Fruit fly (Drosophila melanogaster): ENCODE results near the gene CG34452.

The CG34452 gene

dm6 chr3L:15678284-15678683 lies 9.4 kb downstream of the CG34452 start (continued):
- TF ChIP-seq Rfx (GFP tag; IDR thresholded peaks at IDR 0.05) (no peak), tna (GFP tag; IDR thresholded peaks at IDR 0.05; ENCODE audit: partially characterized antibody) (0 out of 2 replicates have a peak, but pooled peaks have one; percentile 14), Deaf1 (tag; optimal IDR thresholded peaks at IDR 0.05) (no peak), CG1233 (GFP tag; optimal IDR thresholded peaks at IDR 0.05) (no peak), shn (GFP tag; optimal IDR thresholded peaks at IDR 0.05) (no peak), pum (GFP tag; optimal IDR thresholded peaks at IDR 0.05) (no peak), CG3163 (GFP tag; optimal IDR thresholded peaks at IDR 0.05) (no peak), CG7963 (GFP tag; IDR thresholded peaks at IDR 0.05; ENCODE audit: partially characterized antibody) (peak; percentile 69; the same call in 2 of the 3 replicates), pho (GFP tag; optimal IDR thresholded peaks at IDR 0.05) (no peak), Usf (GFP tag; optimal IDR thresholded peaks at IDR 0.05) (no peak), CG11085 (GFP tag; IDR thresholded peaks at IDR 0.05) (no peak), crc (GFP tag; optimal IDR thresholded peaks at IDR 0.05) (no peak), az2 (GFP tag; optimal IDR thresholded peaks at IDR 0.05) (no peak), CG9437 (GFP tag; optimal IDR thresholded peaks at IDR 0.05) (no peak), CG14441 (GFP tag; IDR thresholded peaks at IDR 0.05) (no peak), HLH3B (GFP tag; IDR thresholded peaks at IDR 0.05) (no peak), CG5180 (GFP tag; optimal IDR thresholded peaks at IDR 0.05) (no peak), CG16815 (GFP tag; optimal IDR thresholded peaks at IDR 0.05) (no peak), Lpt (GFP tag; optimal IDR thresholded peaks at IDR 0.05) (no peak), CG14965 (GFP tag; optimal IDR thresholded peaks at IDR 0.05; ENCODE audit: borderline replicate concordance) (no peak), CG10431 (GFP tag; optimal IDR thresholded peaks at IDR 0.05) (peak; percentile 86), Dfd (GFP tag; optimal IDR thresholded peaks at IDR 0.05) (no peak), Chrac-16 (GFP tag; optimal IDR thresholded peaks at IDR 0.05) (no peak), ac (GFP tag; optimal IDR thresholded peaks at IDR 0.05) (no peak), NK7.1 (GFP tag; optimal IDR thresholded peaks at IDR 0.05) (no peak), Bgb (GFP tag; IDR thresholded peaks at IDR 0.05; ENCODE audit: partially characterized antibody) (peak; percentile 67; the same call in 1 of the 2 replicates), sr (GFP tag; IDR thresholded peaks at IDR 0.05) (no peak), Dbx (GFP tag; IDR thresholded peaks at IDR 0.05) (no peak), HHEX (GFP tag; optimal IDR thresholded peaks at IDR 0.05) (no peak), CG15601 (tag; optimal IDR thresholded peaks at IDR 0.05) (no peak), CG11696 (GFP tag; IDR thresholded peaks at IDR 0.05) (no peak), row (GFP tag; IDR thresholded peaks at IDR 0.05) (no peak), HLH4C (GFP tag; IDR thresholded peaks at IDR 0.05; ENCODE audit: partially characterized antibody) (0 out of 3 replicates have a peak, but pooled peaks have one; percentile 45), CG6689 (GFP tag; IDR thresholded peaks at IDR 0.05) (no peak), CG32772 (GFP tag; IDR thresholded peaks at IDR 0.05) (no peak), CG12104 (GFP tag; optimal IDR thresholded peaks at IDR 0.05) (no peak), nerfin-2 (GFP tag; IDR thresholded peaks at IDR 0.05; ENCODE audit: partially characterized antibody) (peak; percentile 46; the same call in 1 of the 2 replicates), CG18011 (GFP tag; optimal IDR thresholded peaks at IDR 0.05) (no peak), otp (GFP tag; IDR thresholded peaks at IDR 0.05) (no peak), CG15073 (GFP tag; optimal IDR thresholded peaks at IDR 0.05) (no peak), psq (GFP tag; optimal IDR thresholded peaks at IDR 0.05) (no peak)

dm6 chr3L:15677662-15678061 lies 10.0 kb downstream of the CG34452 start:
- TF ChIP-seq az2 (GFP tag; optimal IDR thresholded peaks at IDR 0.05) = peak; percentile 4
- TF ChIP-seq zfh1 (GFP tag; IDR thresholded peaks at IDR 0.05) = 0 out of 3 replicates have a peak, but pooled peaks have one; percentile 1
- peak; percentile 30 for TF ChIP-seq CG17359 (tag; optimal IDR thresholded peaks at IDR 0.05)
- TF ChIP-seq ind (GFP tag; optimal IDR thresholded peaks at IDR 0.05) = peak; percentile 6
- peak; percentile 18 for TF ChIP-seq phol (tag; optimal IDR thresholded peaks at IDR 0.05)
- peak; percentile 7 for TF ChIP-seq CG4820 (GFP tag; optimal IDR thresholded peaks at IDR 0.05)
- TF ChIP-seq CG8924 (tag; optimal IDR thresholded peaks at IDR 0.05) = peak; percentile 1
- TF ChIP-seq CG31441 (GFP tag; IDR thresholded peaks at IDR 0.05) = 0 out of 2 replicates have a peak, but pooled peaks have one; percentile 12
- peak; percentile 25 for TF ChIP-seq Blimp-1 (GFP tag; optimal IDR thresholded peaks at IDR 0.05)
- peak; percentile 18 for TF ChIP-seq grau (tag; optimal IDR thresholded peaks at IDR 0.05)
- TF ChIP-seq ewg (GFP tag; optimal IDR thresholded peaks at IDR 0.05) = no peak
- peak; percentile 46; the same call in 2 of the 3 replicates for TF ChIP-seq row (GFP tag; IDR thresholded peaks at IDR 0.05)
- peak; percentile 37 for TF ChIP-seq Med (GFP tag)
- TF ChIP-seq sim (GFP tag; IDR thresholded peaks at IDR 0.05) = no peak
